Worm (Caenorhabditis elegans) whole organism, midembryonic: ENCODE measurements around the gene K03B8.6.

ENCODE experiments used
- T22C8.4 ChIP-seq: fragments of 200-800 bp; sonication (Bioruptor generic); IDR thresholded peaks from 2 replicates; pipeline ENCODE4 v1.3.6; 2022; ENCODE audit warnings: missing genetic modification characterization, missing compliant biosample characterization
- cog-1 ChIP-seq: sonication (generic microtip); optimal IDR thresholded peaks from 2 replicates; lab custom pipeline; 2016; ENCODE audit warnings: missing genetic modification characterization, missing compliant biosample characterization
- flt-1 ChIP-seq: fragments of 200-800 bp; sonication (Bioruptor generic); IDR thresholded peaks from 2 replicates; pipeline ENCODE4 v1.3.6; 2022; ENCODE audit warnings: missing genetic modification characterization, missing compliant biosample characterization
- klf-2 ChIP-seq: fragments of 200-800 bp; sonication (Bioruptor generic); conservative IDR thresholded peaks from 2 replicates; pipeline ENCODE4 v1.3.6; 2022; ENCODE audit warnings: missing genetic modification reagents, missing genetic modification characterization, missing compliant biosample characterization
- med-1 ChIP-seq: sonication (generic microtip); optimal IDR thresholded peaks from 2 replicates; lab custom pipeline; 2017; ENCODE audit warnings: missing genetic modification characterization, mild to moderate bottlenecking, missing compliant biosample characterization, antibody characterized with exemption, missing genetic modification reagents; ENCODE audit not compliant: insufficient read depth
- ref-1 ChIP-seq: fragments of 200-800 bp; sonication (Bioruptor generic); conservative IDR thresholded peaks from 2 replicates; pipeline ENCODE4 v1.3.6; 2022; ENCODE audit warnings: missing genetic modification reagents, missing genetic modification characterization, missing compliant biosample characterization
- tab-1 ChIP-seq: fragments of 200-800 bp; sonication (Bioruptor generic); IDR thresholded peaks from 2 replicates; pipeline ENCODE4 v1.3.6; 2022; ENCODE audit warnings: missing genetic modification characterization, missing compliant biosample characterization
- ztf-23 ChIP-seq: fragments of 200-800 bp; sonication (Bioruptor generic); IDR thresholded peaks from 2 replicates; pipeline ENCODE4 v1.3.6; 2022; ENCODE audit warnings: missing genetic modification reagents, missing genetic modification characterization, missing compliant biosample characterization
- ztf-29 ChIP-seq: fragments of 200-800 bp; sonication (Bioruptor generic); IDR thresholded peaks from 2 replicates; pipeline ENCODE4 v1.3.6; 2022; ENCODE audit warnings: missing genetic modification reagents, missing genetic modification characterization, missing compliant biosample characterization

K03B8.6 gene

DNA sequence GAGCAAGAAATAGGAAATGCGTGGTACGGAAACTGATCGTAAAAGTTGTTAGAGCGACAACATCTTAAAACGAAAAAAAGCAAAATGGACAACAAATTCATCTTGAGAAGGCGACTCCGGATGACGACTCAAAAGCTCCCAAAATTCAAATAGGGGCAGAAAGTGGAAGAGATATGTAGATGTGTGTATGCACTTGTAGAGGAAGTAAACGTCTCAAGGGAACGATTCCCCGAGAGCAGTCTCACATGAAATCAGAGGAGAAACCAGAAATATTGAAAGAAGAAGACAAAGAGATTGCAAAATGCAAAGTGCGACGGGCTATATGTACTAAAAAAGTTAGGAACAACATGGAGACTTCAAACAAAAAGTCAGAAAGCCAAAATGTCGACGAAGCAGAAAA is 36.1 kb downstream of the K03B8.6 start, which contains the start of gene F57B7.2:
F57B7.2 (minus strand) TSS at position 101 of the 400 bp plus-strand sequence.
- TF ChIP-seq ref-1 (GFP tag; lab: Robert Waterston, UW): no peak
- no peak for TF ChIP-seq T22C8.4 (GFP tag; lab: Robert Waterston, UW)
- no peak for TF ChIP-seq ztf-23
- TF ChIP-seq med-1 (GFP tag; lab: Kevin White, UChicago): no peak
- TF ChIP-seq flt-1 (GFP tag; lab: Robert Waterston, UW): no peak
- TF ChIP-seq klf-2 (GFP tag; lab: Robert Waterston, UW): no peak
- no peak for TF ChIP-seq tab-1
- no peak for TF ChIP-seq cog-1 (tag; lab: Kevin White, UChicago)
- TF ChIP-seq ztf-29 (GFP tag; lab: Robert Waterston, UW): no peak

DNA sequence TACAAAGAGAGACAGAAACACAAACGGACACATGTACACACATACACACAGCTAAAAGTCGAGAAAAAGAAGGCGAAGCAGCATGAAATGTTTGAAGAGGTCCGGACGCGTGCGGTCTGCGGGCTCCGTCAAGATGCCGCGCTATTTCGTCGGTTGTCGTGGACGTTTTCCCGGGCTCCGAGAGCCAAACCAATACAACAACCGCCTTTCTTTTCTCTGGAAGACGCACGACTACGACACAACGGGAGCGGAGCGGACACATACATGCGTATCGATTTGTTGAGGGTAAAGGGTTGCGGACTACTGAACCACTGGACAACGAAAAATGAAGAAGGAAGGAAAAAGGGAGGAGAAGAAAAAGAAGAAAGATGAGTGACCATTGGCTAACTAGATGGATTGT is 38.0 kb downstream of the K03B8.6 start:
- peak; percentile 41; the same call in 1 of the 2 replicates for TF ChIP-seq T22C8.4 (GFP tag; lab: Robert Waterston, UW)
- no peak for TF ChIP-seq ztf-29 (GFP tag; lab: Robert Waterston, UW)

DNA sequence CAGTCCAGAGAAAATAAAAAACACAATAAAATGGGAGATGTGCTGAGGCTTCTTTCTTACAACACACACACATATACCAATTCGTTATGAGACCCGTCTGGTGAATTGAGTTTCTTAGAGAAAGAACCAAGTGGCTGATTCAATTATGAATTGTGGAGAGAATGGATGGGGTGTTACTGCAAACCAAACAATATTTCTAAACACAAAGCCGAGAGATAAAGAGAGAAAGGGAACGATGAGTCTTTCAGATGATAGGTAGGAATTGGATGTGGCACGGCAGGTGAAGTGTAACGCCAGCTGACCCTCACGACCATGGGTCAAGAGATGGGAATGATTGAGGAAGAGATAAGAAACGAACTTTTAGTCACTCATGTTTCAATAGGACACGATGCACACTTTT is 38.9 kb downstream of the K03B8.6 start, which contains the start of gene mig-17:
mig-17 (plus strand) TSS at position 389 of the 400 bp plus-strand sequence.
- no peak for TF ChIP-seq flt-1 (GFP tag; lab: Robert Waterston, UW)
- TF ChIP-seq klf-2 (GFP tag; lab: Robert Waterston, UW): no peak
- TF ChIP-seq T22C8.4 (GFP tag; lab: Robert Waterston, UW): no peak
- no peak for TF ChIP-seq ztf-23
- no peak for TF ChIP-seq med-1 (GFP tag; lab: Kevin White, UChicago)
- TF ChIP-seq tab-1: no peak

DNA sequence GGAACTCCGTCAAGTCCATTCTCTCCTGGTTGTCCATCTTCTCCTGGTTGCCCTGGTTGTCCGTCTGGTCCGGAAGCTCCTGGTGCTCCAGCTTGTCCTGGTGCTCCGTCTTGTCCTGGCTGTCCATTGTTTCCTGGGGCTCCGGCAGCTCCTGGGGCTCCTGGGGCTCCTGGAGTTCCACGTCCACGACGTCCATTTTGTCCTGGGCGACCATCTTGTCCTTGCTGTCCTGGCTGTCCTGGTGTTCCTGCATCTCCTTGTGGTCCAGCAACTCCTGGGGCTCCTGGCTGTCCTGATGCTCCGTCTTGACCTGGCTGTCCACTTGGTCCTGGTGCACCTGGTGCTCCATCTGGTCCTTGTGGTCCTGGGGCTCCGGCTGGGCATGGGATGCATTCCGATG is 42.0 kb downstream of the K03B8.6 start:
- no peak for TF ChIP-seq tab-1
- TF ChIP-seq cog-1 (tag; lab: Kevin White, UChicago): no peak
- TF ChIP-seq ztf-29 (GFP tag; lab: Robert Waterston, UW): no peak
- no peak for TF ChIP-seq ztf-23
- no peak for TF ChIP-seq klf-2 (GFP tag; lab: Robert Waterston, UW)
- TF ChIP-seq flt-1 (GFP tag; lab: Robert Waterston, UW): no peak
- TF ChIP-seq T22C8.4 (GFP tag; lab: Robert Waterston, UW): no peak
- TF ChIP-seq med-1 (GFP tag; lab: Kevin White, UChicago): no peak
- no peak for TF ChIP-seq ref-1 (GFP tag; lab: Robert Waterston, UW)

DNA sequence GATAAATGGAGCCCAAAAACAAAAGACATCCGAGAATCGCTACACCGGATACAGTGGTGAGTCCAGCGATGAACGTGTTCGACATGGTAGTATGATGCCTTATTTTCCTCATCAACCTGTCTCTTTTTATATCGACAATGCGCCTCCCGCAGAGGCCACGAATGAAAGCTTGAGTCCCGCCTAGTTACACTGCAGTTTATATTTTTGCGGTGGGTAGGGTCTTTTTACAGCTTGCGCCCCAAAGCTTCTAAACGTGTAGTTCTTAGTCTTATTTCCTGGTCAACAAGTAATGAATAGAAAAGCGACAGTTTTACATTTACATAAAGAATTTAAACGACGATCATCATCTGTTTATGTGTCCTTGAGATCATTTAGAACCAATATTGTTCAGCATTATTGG is 42.9 kb downstream of the K03B8.6 start, which contains the start of gene col-156:
col-156 (minus strand) TSS at position 101 of the 400 bp plus-strand sequence.
- TF ChIP-seq tab-1 (no peak), ztf-29 (GFP tag; lab: Robert Waterston, UW) (no peak), ref-1 (GFP tag; lab: Robert Waterston, UW) (no peak), flt-1 (GFP tag; lab: Robert Waterston, UW) (no peak), med-1 (GFP tag; lab: Kevin White, UChicago) (no peak), T22C8.4 (GFP tag; lab: Robert Waterston, UW) (no peak), ztf-23 (no peak), cog-1 (tag; lab: Kevin White, UChicago) (no peak), klf-2 (GFP tag; lab: Robert Waterston, UW) (no peak)

DNA sequence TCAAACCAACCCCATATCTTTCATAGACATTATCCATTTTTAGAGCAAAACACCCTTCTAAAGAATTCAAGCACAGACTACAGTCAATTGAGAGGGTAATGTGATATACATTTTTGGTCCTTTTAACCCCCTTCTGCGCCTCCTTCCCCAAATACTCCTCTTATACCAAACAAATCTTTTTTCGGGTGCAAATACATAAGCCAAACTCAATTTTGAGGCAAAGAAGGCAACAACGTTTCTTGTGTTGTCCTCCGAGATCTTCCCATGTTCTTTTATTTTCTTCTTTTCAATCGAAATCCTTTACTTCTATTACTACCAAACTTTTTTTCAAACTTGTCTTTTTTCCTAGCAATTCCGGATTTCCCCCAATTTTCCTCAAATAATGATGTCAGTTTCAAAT is 47.5 kb downstream of the K03B8.6 start:
- no peak for TF ChIP-seq ref-1 (GFP tag; lab: Robert Waterston, UW)
- no peak for TF ChIP-seq cog-1 (tag; lab: Kevin White, UChicago)
- no peak for TF ChIP-seq ztf-23
- no peak for TF ChIP-seq T22C8.4 (GFP tag; lab: Robert Waterston, UW)
